Worm (Caenorhabditis elegans): ENCODE measurements around the gene sri-48.

DNA sequence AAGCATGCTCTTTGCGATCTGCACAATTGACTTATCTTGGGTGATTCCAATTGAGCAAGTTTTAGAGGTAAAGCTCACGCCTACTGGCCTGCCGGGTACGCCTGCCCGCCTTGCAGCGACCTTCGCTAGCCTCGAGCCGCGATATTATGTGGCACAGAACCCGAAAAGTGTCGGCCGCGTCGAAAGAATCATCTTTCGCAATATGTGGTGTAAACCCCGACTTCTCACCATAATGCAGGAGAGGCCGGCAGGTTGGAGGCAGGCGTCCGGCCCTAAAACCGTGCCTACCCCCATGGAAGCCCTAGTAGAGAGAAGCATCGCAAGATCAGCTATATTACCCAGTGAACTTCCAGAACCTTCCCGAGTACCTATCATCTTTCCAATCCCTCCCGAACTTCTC lies 15.3 kb downstream of the sri-48 start:
- no peak for TF ChIP-seq nhr-21 (tag; optimal IDR thresholded peaks at IDR 0.05)
- no peak for TF ChIP-seq mdl-1 (tag; optimal IDR thresholded peaks at IDR 0.05)
- TF ChIP-seq blmp-1 (tag; optimal IDR thresholded peaks at IDR 0.05; ENCODE audit: insufficient read depth) = no peak
- TF ChIP-seq elt-3 (tag; optimal IDR thresholded peaks at IDR 0.05) = no peak
